Worm (Caenorhabditis elegans) whole organism, early embryonic: ENCODE measurements around the gene nuo-3.
A peak's percentile ranks its signal among the peaks of the same experiment; 100 is the strongest.

Experiments used
- B0310.2 ChIP-seq: sonication (generic microtip); optimal IDR thresholded peaks from 2 replicates; lab custom pipeline; 2016; ENCODE audit warnings: mild to moderate bottlenecking, missing genetic modification characterization, missing compliant biosample characterization
- F13C5.2 ChIP-seq: sonication (generic microtip); optimal IDR thresholded peaks from 2 replicates; lab custom pipeline; 2017; ENCODE audit warnings: mild to moderate bottlenecking, missing genetic modification characterization, inconsistent platforms, missing compliant biosample characterization
- aly-1 ChIP-seq: sonication (generic microtip); optimal IDR thresholded peaks from 2 replicates; lab custom pipeline; 2016; ENCODE audit warnings: missing genetic modification characterization, missing compliant biosample characterization
- ama-1 ChIP-seq: fragments of 150-350 bp; optimal IDR thresholded peaks from 2 replicates; lab custom pipeline; 2014
- ceh-13 ChIP-seq: fragments of 200-800 bp; sonication (Bioruptor generic); optimal IDR thresholded peaks from 2 replicates; lab custom pipeline; 2018; ENCODE audit warnings: mild to moderate bottlenecking, missing genetic modification characterization, missing compliant biosample characterization
- ceh-36 ChIP-seq: sonication (generic microtip); optimal IDR thresholded peaks from 2 replicates; lab custom pipeline; 2016; ENCODE audit warnings: missing genetic modification characterization, inconsistent platforms, missing compliant biosample characterization
- ets-7 ChIP-seq: sonication (generic microtip); optimal IDR thresholded peaks from 2 replicates; lab custom pipeline; 2016; ENCODE audit warnings: missing genotype, missing genetic modification characterization, missing compliant biosample characterization
- flt-1 ChIP-seq: fragments of 200-800 bp; sonication (Bioruptor generic); IDR thresholded peaks from 2 replicates; pipeline ENCODE4 v1.3.6; 2022; ENCODE audit warnings: missing genetic modification characterization, missing compliant biosample characterization
- hmbx-1 ChIP-seq: sonication (generic microtip); optimal IDR thresholded peaks from 2 replicates; lab custom pipeline; 2016; ENCODE audit warnings: mild to moderate bottlenecking, missing genetic modification characterization, missing compliant biosample characterization
- hmg-4 ChIP-seq: fragments of 200-800 bp; sonication (Bioruptor generic); optimal IDR thresholded peaks from 2 replicates; lab custom pipeline; 2018; ENCODE audit warnings: mild to moderate bottlenecking, missing genetic modification characterization, missing compliant biosample characterization
- hnd-1 ChIP-seq: sonication (generic microtip); optimal IDR thresholded peaks from 2 replicates; lab custom pipeline; 2016; ENCODE audit warnings: missing genetic modification characterization, missing compliant biosample characterization
- pes-1 ChIP-seq: fragments of 200-800 bp; sonication (Bioruptor generic); IDR thresholded peaks from 2 replicates; pipeline ENCODE4 v1.3.6; 2022; ENCODE audit warnings: missing genetic modification reagents, missing genetic modification characterization, missing compliant biosample characterization
- scrt-1 ChIP-seq: fragments of 200-800 bp; sonication (Bioruptor generic); IDR thresholded peaks from 2 replicates; pipeline ENCODE4 v1.3.6; 2022; ENCODE audit warnings: missing genetic modification characterization, missing compliant biosample characterization
- sea-1 ChIP-seq: fragments of 200-800 bp; sonication (Bioruptor generic); conservative IDR thresholded peaks from 2 replicates; pipeline ENCODE4 v1.3.6; 2022; ENCODE audit warnings: missing genetic modification characterization, missing compliant biosample characterization
- tbx-11 ChIP-seq: fragments of 200-800 bp; sonication (Bioruptor generic); IDR thresholded peaks from 2 replicates; pipeline ENCODE4 v1.3.6; 2022; ENCODE audit warnings: missing genetic modification characterization, missing compliant biosample characterization
- tbx-37 ChIP-seq: fragments of 200-800 bp; sonication (Bioruptor generic); conservative IDR thresholded peaks from 2 replicates; pipeline ENCODE4 v1.3.6; 2022; ENCODE audit warnings: missing genetic modification reagents, missing genetic modification characterization, missing compliant biosample characterization
- tra-4 ChIP-seq: sonication (generic microtip); optimal IDR thresholded peaks from 2 replicates; lab custom pipeline; 2017; ENCODE audit warnings: missing genetic modification characterization, missing compliant biosample characterization

The nuo-3 gene

ce11 chrIV:14767693-14768251, 29.6 kb downstream of the nuo-3 start, which contains the start of the genes mrps-7 and Y57G11C.3:
Gene mrps-7 (minus strand): TSS chrIV:14767730.
Gene Y57G11C.3 (plus strand): TSS chrIV:14768201.
- TF ChIP-seq B0310.2 (tag; lab: Kevin White, UChicago) (no peak), F13C5.2 (tag; lab: Kevin White, UChicago) (peak; percentile 83), hnd-1 (tag; lab: Kevin White, UChicago) (no peak), hmg-4 (GFP tag; lab: Kevin White, UChicago) (peak; percentile 0), sea-1 (GFP tag; lab: Robert Waterston, UW) (no peak)

- no peak for TF ChIP-seq F13C5.2 (tag; lab: Kevin White, UChicago)
- no peak for TF ChIP-seq pes-1
- TF ChIP-seq hnd-1 (tag; lab: Kevin White, UChicago), result no peak
- no peak for TF ChIP-seq tra-4
- TF ChIP-seq hmbx-1 (tag; lab: Kevin White, UChicago), result no peak
- TF ChIP-seq ets-7, result no peak
- no peak for TF ChIP-seq scrt-1 (GFP tag; lab: Robert Waterston, UW)
- TF ChIP-seq aly-1 (tag; lab: Kevin White, UChicago), result no peak
- TF ChIP-seq tbx-11 (GFP tag; lab: Robert Waterston, UW), result no peak
- no peak for TF ChIP-seq tbx-37 (GFP tag; lab: Robert Waterston, UW)
- TF ChIP-seq flt-1 (GFP tag; lab: Robert Waterston, UW), result no peak
- TF ChIP-seq B0310.2 (tag; lab: Kevin White, UChicago), result no peak
- no peak for TF ChIP-seq sea-1 (GFP tag; lab: Robert Waterston, UW)
- no peak for TF ChIP-seq ceh-13 (GFP tag; lab: Kevin White, UChicago)
- no peak for TF ChIP-seq ama-1 (lab: Kevin White, UChicago)
- no peak for TF ChIP-seq ceh-36 (tag; lab: Kevin White, UChicago)
These were observed 31.0 kb downstream of the nuo-3 start, which contains the start of gene vti-1 for ce11 chrIV:14766382-14766781. Gene vti-1 (minus strand): TSS chrIV:14766665.

DNA sequence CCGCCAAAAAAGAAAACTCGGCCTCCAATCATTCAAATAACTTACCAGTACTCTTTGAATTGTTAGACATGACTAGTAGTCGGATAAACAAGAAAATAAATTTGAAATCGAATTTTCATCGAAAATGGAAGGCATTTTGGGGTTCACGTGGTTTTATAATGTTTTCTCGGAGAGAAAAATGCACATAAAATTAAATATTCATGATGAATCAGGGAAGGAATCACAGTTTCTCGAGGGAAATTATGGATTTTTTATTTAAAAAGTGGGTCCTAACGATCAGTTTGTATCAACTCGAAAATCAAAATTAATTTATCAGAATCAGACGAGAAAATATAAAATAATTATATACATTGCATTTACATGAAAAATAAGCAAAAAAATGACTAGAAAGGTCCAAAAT, 32.0 kb downstream of the nuo-3 start, which contains the start of gene Y57G11C.5:
TSS of gene Y57G11C.5 (minus strand) at position 101 of the 400 bp plus-strand sequence.
- no peak for TF ChIP-seq hmg-4 (GFP tag; lab: Kevin White, UChicago)
- TF ChIP-seq ceh-13 (GFP tag; lab: Kevin White, UChicago), result no peak
- TF ChIP-seq flt-1 (GFP tag; lab: Robert Waterston, UW), result no peak
- no peak for TF ChIP-seq scrt-1 (GFP tag; lab: Robert Waterston, UW)
- no peak for TF ChIP-seq tbx-11 (GFP tag; lab: Robert Waterston, UW)
- TF ChIP-seq hmbx-1 (tag; lab: Kevin White, UChicago), result no peak
- TF ChIP-seq ets-7, result no peak
- TF ChIP-seq ceh-36 (tag; lab: Kevin White, UChicago), result no peak
- no peak for TF ChIP-seq pes-1
- TF ChIP-seq F13C5.2 (tag; lab: Kevin White, UChicago), result no peak
- TF ChIP-seq hnd-1 (tag; lab: Kevin White, UChicago), result no peak

DNA sequence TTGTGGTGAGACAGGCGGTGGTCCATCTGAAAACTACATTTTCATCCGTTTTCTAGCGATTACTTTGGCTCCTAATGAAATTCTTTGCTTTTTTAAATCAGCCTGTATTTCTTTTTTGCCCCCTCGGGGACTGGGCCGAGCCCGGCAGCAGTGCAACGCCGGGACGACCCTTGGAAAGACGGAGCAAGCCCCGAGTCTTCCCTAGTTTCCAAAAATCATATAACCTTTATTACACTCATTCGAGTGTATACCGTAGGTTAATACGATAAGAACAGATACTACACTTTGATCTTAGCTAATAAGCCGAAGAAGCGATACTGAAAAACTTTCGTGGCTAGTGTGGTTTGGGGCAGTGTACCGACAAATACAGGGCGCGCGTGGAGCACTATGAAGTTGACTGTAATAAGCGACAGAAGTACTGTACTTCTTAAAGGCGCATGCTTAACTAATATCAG, 32.6 kb downstream of the nuo-3 start:
- TF ChIP-seq tra-4 (no peak), aly-1 (tag; lab: Kevin White, UChicago) (no peak), ceh-13 (GFP tag; lab: Kevin White, UChicago) (no peak), flt-1 (GFP tag; lab: Robert Waterston, UW) (no peak), hnd-1 (tag; lab: Kevin White, UChicago) (no peak), B0310.2 (tag; lab: Kevin White, UChicago) (no peak), hmbx-1 (tag; lab: Kevin White, UChicago) (no peak), hmg-4 (GFP tag; lab: Kevin White, UChicago) (no peak), ama-1 (lab: Kevin White, UChicago) (no peak), F13C5.2 (tag; lab: Kevin White, UChicago) (no peak), ceh-36 (tag; lab: Kevin White, UChicago) (no peak), tbx-11 (GFP tag; lab: Robert Waterston, UW) (no peak), scrt-1 (GFP tag; lab: Robert Waterston, UW) (no peak)

ce11 chrIV:14763938-14764718, 33.2 kb downstream of the nuo-3 start:
- no peak for TF ChIP-seq hnd-1 (tag; lab: Kevin White, UChicago)
- no peak for TF ChIP-seq ets-7

DNA sequence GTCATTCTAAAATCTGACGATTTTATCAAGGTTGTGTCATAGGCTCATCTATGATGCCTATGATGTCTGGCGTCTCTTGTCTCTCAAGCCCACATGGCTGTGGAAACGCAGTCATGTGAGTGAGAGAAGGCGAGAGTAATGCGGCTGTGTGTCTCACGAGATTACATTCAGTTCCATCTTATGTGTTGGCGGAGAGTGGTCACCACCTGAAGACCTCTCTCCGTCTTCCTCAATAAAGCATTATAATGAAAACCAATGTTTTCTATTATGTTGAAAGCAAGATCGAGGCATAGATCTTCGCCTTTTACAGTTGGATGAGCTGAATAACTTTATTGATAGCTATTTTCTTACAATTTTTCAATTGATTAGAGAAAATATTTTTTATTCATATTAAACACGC, 34.0 kb downstream of the nuo-3 start:
- TF ChIP-seq F13C5.2 (tag; lab: Kevin White, UChicago), result peak; percentile 7

DNA sequence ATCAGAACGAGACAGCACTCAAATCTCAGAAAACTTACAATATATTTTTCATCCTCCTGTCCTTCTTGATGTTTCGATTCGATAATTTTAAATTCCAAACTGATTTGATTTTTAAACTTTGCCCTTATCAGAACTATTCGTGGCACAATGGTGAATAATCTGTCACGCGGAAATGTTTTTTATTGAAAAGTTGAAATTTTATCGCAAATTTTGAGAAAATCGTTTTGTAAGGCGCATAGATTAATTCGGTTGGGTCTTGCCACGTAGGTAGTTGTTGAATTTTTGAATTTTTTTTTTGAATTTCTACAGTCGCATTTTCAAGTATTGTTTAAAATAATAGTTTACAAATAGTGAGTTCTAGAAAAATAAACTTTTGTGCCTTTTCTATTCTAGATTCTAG, 36.5 kb downstream of the nuo-3 start, which contains the start of gene ptp-5.2:
TSS of gene ptp-5.2 (minus strand) at position 101 of the 400 bp plus-strand sequence.
- TF ChIP-seq hnd-1 (tag; lab: Kevin White, UChicago) (no peak), F13C5.2 (tag; lab: Kevin White, UChicago) (no peak), tbx-11 (GFP tag; lab: Robert Waterston, UW) (no peak), ceh-36 (tag; lab: Kevin White, UChicago) (no peak), tbx-37 (GFP tag; lab: Robert Waterston, UW) (no peak), ceh-13 (GFP tag; lab: Kevin White, UChicago) (no peak), flt-1 (GFP tag; lab: Robert Waterston, UW) (no peak), ama-1 (lab: Kevin White, UChicago) (no peak), pes-1 (no peak), scrt-1 (GFP tag; lab: Robert Waterston, UW) (no peak)
